Worm (Caenorhabditis elegans) whole organism, L4 larva: ENCODE data around the gene rpy-1.

Experiments used
- D1046.2 ChIP-seq: fragments of 200-800 bp; sonication (Bioruptor generic); IDR thresholded peaks from 2 replicates; pipeline ENCODE4 v1.3.6; 2022; ENCODE audit warnings: missing genetic modification characterization, missing compliant biosample characterization
- F44E2.7 ChIP-seq: fragments of 200-800 bp; sonication (Bioruptor generic); IDR thresholded peaks from 2 replicates; pipeline ENCODE4 v2.1.2; 2022; ENCODE audit warnings: missing genetic modification characterization, missing compliant biosample characterization
- F49E8.2 ChIP-seq: sonication (generic microtip); optimal IDR thresholded peaks from 2 replicates; lab custom pipeline; 2016; ENCODE audit warnings: missing compliant biosample characterization, mild to moderate bottlenecking, missing genetic modification characterization, borderline replicate concordance
- R02D3.7 ChIP-seq: fragments of 150-350 bp; sonication (generic microtip); optimal IDR thresholded peaks from 3 replicates; lab custom pipeline; 2014; ENCODE audit warnings: missing biosample characterization, missing genetic modification characterization
- ZK546.5 ChIP-seq, 2 experiments: sonication (generic microtip); optimal IDR thresholded peaks; 2 replicates each; lab custom pipeline; 2017; ENCODE audit warnings: missing biosample characterization in 2 of 2, missing genetic modification characterization in 2 of 2
- aha-1 ChIP-seq: fragments of 150-350 bp; peaks from one replicate; lab custom pipeline; 2014; ENCODE audit warnings: missing biosample characterization, missing genetic modification characterization
- ceh-20 ChIP-seq: fragments of 200-800 bp; sonication (Bioruptor generic); IDR thresholded peaks from 2 replicates; pipeline ENCODE4 v1.3.6; 2022; ENCODE audit warnings: missing genetic modification reagents, missing genetic modification characterization, missing compliant biosample characterization
- ceh-28 ChIP-seq: fragments of 150-350 bp; optimal IDR thresholded peaks from 2 replicates; lab custom pipeline; 2014; ENCODE audit warnings: missing biosample characterization, missing genetic modification reagents, missing genetic modification characterization
- ceh-44 ChIP-seq: fragments of 200-800 bp; sonication (Bioruptor generic); IDR thresholded peaks from 2 replicates; pipeline ENCODE4 v1.3.6; 2022; ENCODE audit warnings: missing genetic modification reagents, missing genetic modification characterization, missing compliant biosample characterization
- daf-16 ChIP-seq, 3 experiments: sonication (generic microtip); optimal IDR thresholded peaks; 2 replicates each; lab custom pipeline; 2016 to 2017; ENCODE audit warnings: missing genetic modification characterization in 3 of 3, missing genetic modification reagents in 3 of 3, mild to moderate bottlenecking in 2 of 3, missing compliant biosample characterization in 2 of 3, missing biosample characterization in 1 of 3, moderate library complexity in 1 of 3
- daf-8 ChIP-seq: fragments of 200-800 bp; sonication (Bioruptor generic); IDR thresholded peaks from 2 replicates; pipeline ENCODE4 v1.3.6; 2022; ENCODE audit warnings: missing genetic modification characterization, missing compliant biosample characterization
- dmd-6 ChIP-seq: fragments of 200-800 bp; sonication (Bioruptor generic); IDR thresholded peaks from 2 replicates; pipeline ENCODE4 v1.3.6; 2022; ENCODE audit warnings: missing genetic modification reagents, missing genetic modification characterization, missing compliant biosample characterization
- egl-27 ChIP-seq: sonication (generic microtip); optimal IDR thresholded peaks from 3 replicates; lab custom pipeline; 2017; ENCODE audit warnings: missing biosample characterization, missing genetic modification reagents, missing genetic modification characterization
- fkh-10 ChIP-seq: fragments of 150-350 bp; optimal IDR thresholded peaks from 2 replicates; lab custom pipeline; 2014; ENCODE audit warnings: missing biosample characterization, missing genetic modification reagents, missing genetic modification characterization
- gei-8 ChIP-seq: fragments of 200-800 bp; sonication (Bioruptor generic); optimal IDR thresholded peaks from 2 replicates; lab custom pipeline; 2018; ENCODE audit warnings: mild to moderate bottlenecking, missing genetic modification characterization, missing compliant biosample characterization
- hlh-11 ChIP-seq: fragments of 200-800 bp; sonication (Bioruptor generic); optimal IDR thresholded peaks from 2 replicates; lab custom pipeline; 2018; ENCODE audit warnings: mild to moderate bottlenecking, missing genetic modification characterization, missing compliant biosample characterization
- hlh-30 ChIP-seq: sonication (generic microtip); optimal IDR thresholded peaks from 2 replicates; lab custom pipeline; 2017; ENCODE audit warnings: antibody characterized with exemption, mild to moderate bottlenecking, missing genetic modification characterization, missing compliant biosample characterization; ENCODE audit not compliant: insufficient read depth
- lim-7 ChIP-seq: fragments of 200-800 bp; sonication (Bioruptor generic); IDR thresholded peaks from 2 replicates; pipeline ENCODE4 v1.3.6; 2022; ENCODE audit warnings: missing genetic modification characterization, missing compliant biosample characterization
- lin-13 ChIP-seq: fragments of 150-350 bp; optimal IDR thresholded peaks from 2 replicates; lab custom pipeline; 2014; ENCODE audit warnings: missing biosample characterization, missing genetic modification reagents, missing genetic modification characterization
- madf-9 ChIP-seq: fragments of 200-800 bp; sonication (Bioruptor generic); conservative IDR thresholded peaks from 2 replicates; pipeline ENCODE4 v1.3.6; 2022; ENCODE audit warnings: missing genetic modification reagents, missing genetic modification characterization, missing compliant biosample characterization
- mep-1 ChIP-seq: fragments of 150-350 bp; sonication (generic microtip); optimal IDR thresholded peaks from 3 replicates; lab custom pipeline; 2014; ENCODE audit warnings: missing biosample characterization, missing genetic modification characterization
- mxl-3 ChIP-seq: fragments of 200-800 bp; sonication (Bioruptor generic); optimal IDR thresholded peaks from 2 replicates; lab custom pipeline; 2018; ENCODE audit warnings: mild to moderate bottlenecking, missing genetic modification characterization, missing compliant biosample characterization
- nhr-102 ChIP-seq: sonication (generic microtip); optimal IDR thresholded peaks from 2 replicates; lab custom pipeline; 2016; ENCODE audit warnings: mild to moderate bottlenecking, missing genetic modification characterization, moderate library complexity, missing compliant biosample characterization
- nhr-11 ChIP-seq: fragments of 150-350 bp; optimal IDR thresholded peaks from 2 replicates; lab custom pipeline; 2014; ENCODE audit warnings: missing biosample characterization, missing genetic modification characterization
- nhr-111 ChIP-seq: fragments of 200-800 bp; sonication (Bioruptor generic); optimal IDR thresholded peaks from 2 replicates; lab custom pipeline; 2018; ENCODE audit warnings: mild to moderate bottlenecking, missing genetic modification characterization, missing compliant biosample characterization
- nhr-237 ChIP-seq: sonication (generic microtip); optimal IDR thresholded peaks from 2 replicates; lab custom pipeline; 2017; ENCODE audit warnings: missing biosample characterization, missing genetic modification characterization
- nhr-28 ChIP-seq: fragments of 150-350 bp; optimal IDR thresholded peaks from 2 replicates; lab custom pipeline; 2014; ENCODE audit warnings: missing biosample characterization, missing genetic modification characterization
- nhr-48 ChIP-seq: sonication (generic microtip); optimal IDR thresholded peaks from 2 replicates; lab custom pipeline; 2016; ENCODE audit warnings: mild to moderate bottlenecking, missing genetic modification characterization, missing compliant biosample characterization
- nhr-6 ChIP-seq: fragments of 150-350 bp; optimal IDR thresholded peaks from 2 replicates; lab custom pipeline; 2014; ENCODE audit warnings: missing biosample characterization, missing genetic modification characterization
- php-3 ChIP-seq: fragments of 200-800 bp; sonication (Bioruptor generic); IDR thresholded peaks from 2 replicates; pipeline ENCODE4 v1.3.6; 2022; ENCODE audit warnings: missing genetic modification reagents, missing genetic modification characterization, missing compliant biosample characterization
- pqm-1 ChIP-seq: sonication (generic microtip); optimal IDR thresholded peaks from 2 replicates; lab custom pipeline; 2017; ENCODE audit warnings: missing biosample characterization, missing genetic modification characterization
- sdz-12 ChIP-seq: fragments of 200-800 bp; sonication (Bioruptor generic); optimal IDR thresholded peaks from 2 replicates; lab custom pipeline; 2018; ENCODE audit warnings: mild to moderate bottlenecking, missing genetic modification characterization, missing compliant biosample characterization
- snpc-4 ChIP-seq: fragments of 150-350 bp; optimal IDR thresholded peaks from 2 replicates; lab custom pipeline; 2014; ENCODE audit warnings: missing biosample characterization, missing genetic modification characterization
- tag-97 ChIP-seq: fragments of 200-800 bp; sonication (Bioruptor generic); IDR thresholded peaks from 2 replicates; pipeline ENCODE4 v1.3.6; 2022; ENCODE audit warnings: missing genetic modification characterization, missing compliant biosample characterization
- tra-1 ChIP-seq: fragments of 200-800 bp; sonication (Bioruptor generic); IDR thresholded peaks from 2 replicates; pipeline ENCODE4 v1.3.6; 2022; ENCODE audit warnings: missing genetic modification reagents, missing genetic modification characterization, missing compliant biosample characterization
- unc-130 ChIP-seq: sonication (generic microtip); optimal IDR thresholded peaks from 2 replicates; lab custom pipeline; 2016; ENCODE audit warnings: missing genetic modification reagents, missing genetic modification characterization, missing compliant biosample characterization
- unc-62 ChIP-seq, 3 experiments: fragments of 150-350 bp in 1 of 3; sonication (generic microtip); optimal IDR thresholded peaks in 2 of 3; peaks in 1 of 3; 1 replicate in 1 of 3; 2 replicates in 2 of 3; lab custom pipeline; 2014 to 2017; ENCODE audit warnings: missing biosample characterization in 3 of 3, missing genetic modification characterization in 3 of 3, missing genetic modification reagents in 3 of 3, missing genotype in 1 of 3
- vab-7 ChIP-seq: fragments of 200-800 bp; sonication (Bioruptor generic); IDR thresholded peaks from 2 replicates; pipeline ENCODE4 v1.3.6; 2022; ENCODE audit warnings: missing genetic modification reagents, missing genetic modification characterization, missing compliant biosample characterization
- zag-1 ChIP-seq: fragments of 150-350 bp; optimal IDR thresholded peaks from 2 replicates; lab custom pipeline; 2014; ENCODE audit warnings: missing biosample characterization, missing genetic modification characterization
- zfp-2 ChIP-seq: sonication (generic microtip); optimal IDR thresholded peaks from 2 replicates; lab custom pipeline; 2016; ENCODE audit warnings: mild to moderate bottlenecking, missing genetic modification characterization, missing compliant biosample characterization
- zip-2 ChIP-seq: fragments of 150-350 bp; optimal IDR thresholded peaks from 2 replicates; lab custom pipeline; 2014; ENCODE audit warnings: missing biosample characterization, missing genetic modification characterization

Gene rpy-1

DNA sequence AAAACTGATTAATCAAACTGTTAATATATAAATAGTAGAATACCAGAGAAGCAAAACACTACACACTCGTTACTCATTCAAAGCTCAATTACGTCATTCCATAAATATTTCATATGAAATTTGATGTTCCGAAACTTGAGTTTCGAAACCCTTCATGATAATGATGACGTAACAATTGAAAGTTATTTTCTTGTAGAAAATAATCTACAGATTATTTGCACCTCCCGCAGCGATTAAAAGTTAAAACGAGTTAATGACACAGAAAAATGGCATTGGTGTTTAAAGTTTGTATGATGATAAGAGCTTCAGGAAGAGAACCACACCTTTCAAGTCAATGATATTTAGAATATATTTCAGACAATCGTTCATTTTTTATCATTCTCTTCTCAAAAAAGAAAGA is 31.5 kb downstream of the rpy-1 start, which contains the start of gene H43E16.1 (continued):
- no peak for TF ChIP-seq tag-97 (GFP tag; lab: Robert Waterston, UW)

DNA sequence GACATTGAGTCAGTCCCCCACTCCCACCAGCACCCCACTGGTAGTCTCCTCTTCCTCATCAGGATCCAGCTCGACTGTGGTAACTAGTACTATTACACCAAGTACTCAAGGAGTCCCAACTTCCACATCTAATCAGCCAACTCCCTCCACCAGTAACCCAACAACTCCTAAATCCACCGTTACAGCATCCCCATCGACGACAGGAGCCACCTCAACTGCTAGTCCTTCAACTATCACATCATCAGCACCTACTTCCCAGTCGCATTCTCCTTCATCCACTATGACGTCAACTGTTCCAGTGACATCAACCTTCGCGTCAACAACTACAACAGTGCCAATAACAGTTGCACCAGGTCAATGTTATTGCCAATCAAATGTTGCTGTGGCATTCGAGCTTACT is 36.9 kb downstream of the rpy-1 start:
- no peak for TF ChIP-seq pqm-1
- no peak for TF ChIP-seq F44E2.7 (GFP tag; lab: Robert Waterston, UW)
- TF ChIP-seq unc-62 (GFP tag; optimal IDR thresholded peaks at IDR 0.05 in 1 of 2; lab: Kevin White, UChicago): peak in 1 of 2 experiments; percentile 96
- no peak for TF ChIP-seq unc-62 (tag; optimal IDR thresholded peaks at IDR 0.05; lab: Kevin White, UChicago)

DNA sequence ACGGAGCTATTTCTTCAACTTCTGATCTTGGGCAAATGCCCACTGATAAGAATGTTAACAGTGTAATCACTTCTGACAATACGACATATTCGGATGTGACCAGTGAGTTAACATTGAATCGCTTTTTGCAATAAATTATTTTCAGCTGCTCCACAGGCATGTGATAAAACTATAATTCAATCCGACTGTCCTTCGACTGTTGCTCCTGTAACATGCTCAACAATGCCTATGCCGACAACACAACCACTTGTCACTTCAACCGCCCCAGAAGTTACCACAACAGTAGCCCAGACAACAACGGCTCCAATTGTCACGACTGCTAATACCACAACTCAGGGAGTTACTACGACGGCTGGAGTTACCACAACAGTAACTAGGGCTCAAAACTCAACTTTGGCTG is 37.9 kb downstream of the rpy-1 start:
- TF ChIP-seq unc-62 (GFP tag; optimal IDR thresholded peaks at IDR 0.05 in 1 of 2; lab: Kevin White, UChicago) (peak in 1 of 2 experiments; percentile 92), unc-62 (tag; optimal IDR thresholded peaks at IDR 0.05; lab: Kevin White, UChicago) (no peak), aha-1 (tag; lab: Kevin White, UChicago) (no peak)

DNA sequence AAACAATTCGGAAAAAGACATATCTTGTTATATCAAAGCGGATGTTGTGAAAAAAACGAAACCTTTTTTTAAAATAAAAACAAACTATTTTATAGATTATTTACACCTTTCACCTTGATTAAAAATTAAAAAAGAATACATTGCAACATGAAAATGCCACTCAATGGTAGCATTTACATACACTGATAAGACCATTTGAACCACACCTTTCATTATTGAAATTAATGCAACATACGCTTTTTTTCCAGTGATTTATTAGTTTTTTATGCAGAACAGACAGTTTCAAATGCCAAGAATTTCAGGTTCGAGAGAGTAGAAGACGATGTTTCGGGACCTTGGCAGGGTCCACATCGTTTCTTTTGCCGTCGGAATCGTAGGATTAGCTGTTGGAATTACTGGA is 38.8 kb downstream of the rpy-1 start, which contains the start of gene T19D12.1:
Gene T19D12.1 (plus strand): TSS at position 301 of the 400 bp plus-strand sequence.
- TF ChIP-seq dmd-6 (GFP tag; lab: Robert Waterston, UW) (peak; percentile 28; the same call in 1 of the 2 replicates), R02D3.7 (tag; lab: Kevin White, UChicago) (no peak), pqm-1 (peak; percentile 25), daf-16 (GFP tag; optimal IDR thresholded peaks at IDR 0.05; lab: Kevin White, UChicago) (no peak), daf-16 (tag; optimal IDR thresholded peaks at IDR 0.05; lab: Kevin White, UChicago) (peak; percentile 5), zag-1 (tag; lab: Kevin White, UChicago) (no peak), unc-62 (GFP tag; optimal IDR thresholded peaks at IDR 0.05 in 1 of 2; lab: Kevin White, UChicago) (peak in 1 of 2 experiments; percentile 0), unc-62 (tag; optimal IDR thresholded peaks at IDR 0.05; lab: Kevin White, UChicago) (no peak), hlh-30 (tag; lab: Kevin White, UChicago) (no peak)

DNA sequence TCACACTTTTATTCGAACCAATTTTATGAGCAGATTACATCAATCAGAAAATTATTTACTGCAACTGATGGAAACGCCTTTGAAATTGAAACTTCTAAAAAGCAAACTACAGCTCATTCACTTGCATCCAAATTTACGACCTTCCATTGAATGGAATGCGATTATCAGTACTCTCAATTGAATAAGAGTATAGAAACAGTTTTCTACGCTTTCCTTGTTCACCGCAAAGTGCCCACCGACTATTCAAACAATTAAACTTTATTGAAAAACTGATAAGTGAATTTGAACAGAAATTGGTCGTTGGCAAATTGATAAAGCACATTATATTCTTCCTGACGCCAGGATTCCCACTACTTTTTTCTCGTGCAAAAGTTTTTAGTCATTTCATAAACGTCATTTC is 39.5 kb downstream of the rpy-1 start:
- TF ChIP-seq gei-8 (no peak), ceh-28 (tag; lab: Kevin White, UChicago) (no peak), fkh-10 (GFP tag; lab: Kevin White, UChicago) (no peak), ZK546.5 (tag; optimal IDR thresholded peaks at IDR 0.05; lab: Kevin White, UChicago) (no peak), aha-1 (tag; lab: Kevin White, UChicago) (peak; percentile 51), lim-7 (no peak), php-3 (GFP tag; lab: Robert Waterston, UW) (peak; percentile 89; the same call in 1 of the 2 replicates), vab-7 (GFP tag; lab: Robert Waterston, UW) (no peak), mep-1 (no peak), nhr-111 (GFP tag; lab: Kevin White, UChicago) (no peak), lin-13 (GFP tag; lab: Kevin White, UChicago) (no peak), nhr-11 (tag; lab: Kevin White, UChicago) (no peak), unc-130 (GFP tag; lab: Kevin White, UChicago) (no peak), snpc-4 (tag; lab: Kevin White, UChicago) (no peak), tra-1 (GFP tag; lab: Robert Waterston, UW) (0 out of 2 replicates have a peak, but pooled peaks have one; percentile 51), zag-1 (tag; lab: Kevin White, UChicago) (no peak), dmd-6 (GFP tag; lab: Robert Waterston, UW) (peak; percentile 64; the same call in 1 of the 2 replicates), nhr-48 (tag; lab: Kevin White, UChicago) (no peak), ceh-44 (GFP tag; lab: Robert Waterston, UW) (no peak), F49E8.2 (tag; lab: Kevin White, UChicago) (no peak), unc-62 (GFP tag; optimal IDR thresholded peaks at IDR 0.05 in 1 of 2; lab: Kevin White, UChicago) (no peak), unc-62 (tag; optimal IDR thresholded peaks at IDR 0.05; lab: Kevin White, UChicago) (no peak), nhr-102 (no peak), zip-2 (tag; lab: Kevin White, UChicago) (no peak), daf-8 (GFP tag; lab: Robert Waterston, UW) (no peak), mxl-3 (GFP tag; lab: Kevin White, UChicago) (no peak), hlh-11 (tag; lab: Kevin White, UChicago) (peak; percentile 62), nhr-6 (tag; lab: Kevin White, UChicago) (no peak), D1046.2 (no peak), egl-27 (tag; lab: Kevin White, UChicago) (no peak), zfp-2 (tag; lab: Kevin White, UChicago) (no peak), nhr-28 (tag; lab: Kevin White, UChicago) (peak; percentile 72), F44E2.7 (GFP tag; lab: Robert Waterston, UW) (no peak), madf-9 (GFP tag; lab: Robert Waterston, UW) (no peak), ceh-20 (GFP tag; lab: Robert Waterston, UW) (no peak), sdz-12 (no peak), nhr-237 (no peak)
